Fruit fly (Drosophila melanogaster) whole organism, embryonic: ENCODE data around the gene CG43993.

Experiments used
- CG10147 ChIP-seq: fragments of 200-800 bp; sonication (Bioruptor generic); optimal IDR thresholded peaks from 2 replicates; lab custom pipeline; 2019; ENCODE audit warnings: missing biosample characterization, mild to moderate bottlenecking, missing genetic modification characterization, moderate library complexity
- CG12299 ChIP-seq: fragments of 200-800 bp; sonication (Bioruptor generic); optimal IDR thresholded peaks from 2 replicates; lab custom pipeline; 2018; ENCODE audit warnings: missing biosample characterization, mild to moderate bottlenecking, missing genetic modification characterization
- CG17359 ChIP-seq: fragments of 200-800 bp; sonication (Bioruptor generic); optimal IDR thresholded peaks from 3 replicates; lab custom pipeline; 2018; ENCODE audit warnings: missing biosample characterization, mild to moderate bottlenecking, missing genetic modification characterization, moderate library complexity
- CG17385 ChIP-seq: fragments of 200-800 bp; sonication (Bioruptor generic); optimal IDR thresholded peaks from 3 replicates; lab custom pipeline; 2018; ENCODE audit warnings: missing biosample characterization, mild to moderate bottlenecking, missing genetic modification characterization
- CG17829 ChIP-seq: fragments of 200-800 bp; optimal IDR thresholded peaks from 2 replicates; lab custom pipeline; 2019; ENCODE audit warnings: missing biosample characterization, mild to moderate bottlenecking, missing genetic modification characterization, moderate library complexity
- CG2712 ChIP-seq: fragments of 200-800 bp; optimal IDR thresholded peaks from 3 replicates; lab custom pipeline; 2019; ENCODE audit warnings: missing biosample characterization, mild to moderate bottlenecking, missing genetic modification characterization, moderate library complexity
- CG30431 ChIP-seq: fragments of 200-800 bp; sonication (Bioruptor generic); optimal IDR thresholded peaks from 2 replicates; lab custom pipeline; 2017; ENCODE audit warnings: missing biosample characterization, missing genetic modification characterization
- CG31441 ChIP-seq: fragments of 200-800 bp; sonication (Bioruptor generic); IDR thresholded peaks from 2 replicates; pipeline ENCODE4 v1.3.6; 2022; ENCODE audit warnings: missing biosample characterization, missing genetic modification characterization
- CG33557 ChIP-seq: fragments of 200-800 bp; sonication (Bioruptor generic); optimal IDR thresholded peaks from 2 replicates; lab custom pipeline; 2019; ENCODE audit warnings: missing biosample characterization, mild to moderate bottlenecking, missing genetic modification characterization, moderate library complexity
- CG42726 ChIP-seq: fragments of 200-800 bp; sonication (Bioruptor generic); IDR thresholded peaks from 2 replicates; pipeline ENCODE4 v1.3.6; 2022; ENCODE audit warnings: missing biosample characterization, missing genetic modification characterization; ENCODE audit not compliant: partially characterized antibody
- CG4360 ChIP-seq: fragments of 200-800 bp; sonication (Bioruptor generic); IDR thresholded peaks from 2 replicates; pipeline ENCODE4 v1.3.6; 2022; ENCODE audit warnings: missing biosample characterization, missing genetic modification characterization
- CG6254 ChIP-seq: fragments of 200-800 bp; sonication (Bioruptor generic); optimal IDR thresholded peaks from 3 replicates; lab custom pipeline; 2017; ENCODE audit warnings: mild to moderate bottlenecking, missing biosample characterization, missing genetic modification reagents, missing genetic modification characterization
- CG6272 ChIP-seq: fragments of 200-800 bp; sonication (Bioruptor generic); IDR thresholded peaks from 2 replicates; pipeline ENCODE4 v1.3.6; 2022; ENCODE audit warnings: missing biosample characterization, missing genetic modification characterization
- CG7928 ChIP-seq: fragments of 200-800 bp; sonication (Bioruptor generic); optimal IDR thresholded peaks from 2 replicates; lab custom pipeline; 2017; ENCODE audit warnings: missing biosample characterization, mild to moderate bottlenecking, missing genetic modification characterization
- CG7987 ChIP-seq: fragments of 200-800 bp; sonication (Bioruptor generic); optimal IDR thresholded peaks from 2 replicates; lab custom pipeline; 2018; ENCODE audit warnings: missing biosample characterization, mild to moderate bottlenecking, missing genetic modification characterization, moderate library complexity
- CrebB ChIP-seq: fragments of 200-800 bp; sonication (Bioruptor generic); optimal IDR thresholded peaks from 3 replicates; lab custom pipeline; 2018; ENCODE audit warnings: missing biosample characterization, mild to moderate bottlenecking, missing genetic modification characterization
- Dfd ChIP-seq, 2 experiments: fragments of >200 bp; optimal IDR thresholded peaks; 2 replicates each; lab custom pipeline; 2017; ENCODE audit warnings: missing biosample characterization in 2 of 2, missing genetic modification characterization in 2 of 2
- H15 ChIP-seq: fragments of 200-800 bp; sonication (Bioruptor generic); IDR thresholded peaks from 3 replicates; pipeline ENCODE4 v1.3.6; 2022; ENCODE audit warnings: missing biosample characterization, missing genetic modification characterization
- Hmx ChIP-seq: fragments of 200-800 bp; sonication (Bioruptor generic); optimal IDR thresholded peaks from 2 replicates; lab custom pipeline; 2016; ENCODE audit warnings: missing biosample characterization, missing genetic modification characterization
- Jarid2 ChIP-seq: fragments of 200-800 bp; sonication (Bioruptor generic); optimal IDR thresholded peaks from 3 replicates; lab custom pipeline; 2017; ENCODE audit warnings: mild to moderate bottlenecking, missing biosample characterization, missing genetic modification reagents, missing genetic modification characterization
- Med ChIP-seq: fragments of 200-800 bp; sonication (Bioruptor generic); peaks from one replicate; lab custom pipeline; 2016; ENCODE audit warnings: missing biosample characterization, missing genetic modification characterization, mild to moderate bottlenecking, inconsistent platforms, moderate library complexity
- Poxn ChIP-seq: fragments of 200-800 bp; sonication (Bioruptor generic); IDR thresholded peaks from 2 replicates; pipeline ENCODE4 v1.3.6; 2022; ENCODE audit warnings: missing biosample characterization, missing genetic modification characterization
- Rx ChIP-seq: fragments of 200-800 bp; sonication (Bioruptor generic); IDR thresholded peaks from 2 replicates; pipeline ENCODE4 v1.3.6; 2022; ENCODE audit warnings: missing biosample characterization, missing genetic modification characterization
- Vsx1 ChIP-seq: fragments of 200-800 bp; sonication (Bioruptor generic); optimal IDR thresholded peaks from 2 replicates; lab custom pipeline; 2017; ENCODE audit warnings: missing biosample characterization, mild to moderate bottlenecking, missing genetic modification characterization, missing genetic modification reagents
- ab ChIP-seq: fragments of 200-800 bp; sonication (Bioruptor generic); optimal IDR thresholded peaks from 2 replicates; lab custom pipeline; 2016; ENCODE audit warnings: missing biosample characterization, missing genetic modification characterization
- al ChIP-seq: fragments of 200-800 bp; sonication (Bioruptor generic); IDR thresholded peaks from 2 replicates; pipeline ENCODE4 v1.3.6; 2022; ENCODE audit warnings: missing biosample characterization, missing genetic modification characterization
- bbx ChIP-seq: fragments of 200-800 bp; sonication (Bioruptor generic); IDR thresholded peaks from 2 replicates; pipeline ENCODE4 v1.3.6; 2022; ENCODE audit warnings: missing biosample characterization, missing genetic modification characterization; ENCODE audit not compliant: partially characterized antibody
- cato ChIP-seq: fragments of 200-800 bp; sonication (Bioruptor generic); optimal IDR thresholded peaks from 2 replicates; lab custom pipeline; 2016; ENCODE audit warnings: missing biosample characterization, missing genetic modification characterization, borderline replicate concordance
- caup ChIP-seq: fragments of 200-800 bp; sonication (Bioruptor generic); optimal IDR thresholded peaks from 3 replicates; lab custom pipeline; 2017; ENCODE audit warnings: missing biosample characterization, mild to moderate bottlenecking, missing genetic modification characterization, moderate library complexity; ENCODE audit not compliant: severe bottlenecking
- dmrt99B ChIP-seq: fragments of 200-800 bp; sonication (Bioruptor generic); optimal IDR thresholded peaks from 2 replicates; lab custom pipeline; 2018; ENCODE audit warnings: missing biosample characterization, mild to moderate bottlenecking, missing genetic modification characterization, moderate library complexity
- exex ChIP-seq: fragments of 200-800 bp; sonication (Bioruptor generic); optimal IDR thresholded peaks from 4 replicates; lab custom pipeline; 2018; ENCODE audit warnings: missing biosample characterization, mild to moderate bottlenecking, missing genetic modification characterization, moderate library complexity
- hkb ChIP-seq, 2 experiments: fragments of 200-800 bp in 1 of 2; fragments of >200 bp in 1 of 2; sonication (Bioruptor generic) in 1 of 2; IDR thresholded peaks in 1 of 2; optimal IDR thresholded peaks in 1 of 2; 2 replicates each; pipeline versions ENCODE4 v1.3.6 to Lab custom; 2017 to 2022; ENCODE audit warnings: missing biosample characterization in 1 of 2, missing genetic modification characterization in 1 of 2
- kni ChIP-seq: fragments of 200-800 bp; sonication (Bioruptor generic); optimal IDR thresholded peaks from 3 replicates; lab custom pipeline; 2017; ENCODE audit warnings: mild to moderate bottlenecking, missing biosample characterization, missing genetic modification reagents, missing genetic modification characterization
- lilli ChIP-seq: fragments of 200-800 bp; sonication (Bioruptor generic); optimal IDR thresholded peaks from 3 replicates; lab custom pipeline; 2016; ENCODE audit warnings: missing biosample characterization, missing genetic modification characterization
- lov ChIP-seq, 2 experiments: fragments of 200-800 bp in 1 of 2; fragments of >200 bp in 1 of 2; sonication (Bioruptor generic) in 1 of 2; IDR thresholded peaks in 1 of 2; optimal IDR thresholded peaks in 1 of 2; 2 replicates in 1 of 2; 3 replicates in 1 of 2; pipeline versions ENCODE4 v1.3.6 to Lab custom; 2017 to 2022; ENCODE audit warnings: missing biosample characterization in 1 of 2, missing genetic modification characterization in 1 of 2
- mirr ChIP-seq: fragments of 200-800 bp; sonication (Bioruptor generic); optimal IDR thresholded peaks from 3 replicates; lab custom pipeline; 2018; ENCODE audit warnings: missing biosample characterization, mild to moderate bottlenecking, missing genetic modification characterization
- nau ChIP-seq: fragments of 200-800 bp; sonication (Bioruptor generic); optimal IDR thresholded peaks from 3 replicates; lab custom pipeline; 2017; ENCODE audit warnings: missing biosample characterization, mild to moderate bottlenecking, missing genetic modification characterization, missing genetic modification reagents
- onecut ChIP-seq: fragments of 200-800 bp; sonication (Bioruptor generic); IDR thresholded peaks from 2 replicates; pipeline ENCODE4 v1.3.6; 2022; ENCODE audit warnings: missing biosample characterization, missing genetic modification characterization
- otp ChIP-seq: fragments of 200-800 bp; sonication (Bioruptor generic); IDR thresholded peaks from 3 replicates; pipeline ENCODE4, ENCODE4 v1.3.6; 2022; ENCODE audit warnings: missing biosample characterization, missing genetic modification characterization
- pan ChIP-seq, 4 experiments: fragments of >200 bp in 3 of 4; fragments of 200-800 bp in 1 of 4; sonication (Bioruptor generic) in 1 of 4; optimal IDR thresholded peaks in 3 of 4; IDR thresholded peaks in 1 of 4; 2 replicates each; pipeline versions ENCODE4 v1.3.6 to Lab custom; 2017 to 2022; ENCODE audit warnings: missing biosample characterization in 2 of 4, missing genetic modification characterization in 2 of 4, mixed read lengths in 1 of 4
- ranshi ChIP-seq: fragments of 200-800 bp; sonication (Bioruptor generic); IDR thresholded peaks from 2 replicates; pipeline ENCODE4 v1.3.6; 2022; ENCODE audit warnings: missing biosample characterization, missing genetic modification characterization
- rib ChIP-seq: fragments of 200-800 bp; sonication (Bioruptor generic); IDR thresholded peaks from 2 replicates; pipeline ENCODE4 v1.3.6; 2022; ENCODE audit warnings: missing biosample characterization, missing genetic modification characterization
- sisA ChIP-seq: fragments of 200-800 bp; sonication (Bioruptor generic); IDR thresholded peaks from 2 replicates; pipeline ENCODE4 v1.3.6; 2022; ENCODE audit warnings: missing biosample characterization, missing genetic modification characterization
- sqz ChIP-seq: fragments of 200-800 bp; sonication (Bioruptor generic); optimal IDR thresholded peaks from 3 replicates; lab custom pipeline; 2018; ENCODE audit warnings: missing biosample characterization, mild to moderate bottlenecking, missing genetic modification characterization
- toy ChIP-seq: fragments of 200-800 bp; sonication (Bioruptor generic); IDR thresholded peaks from 2 replicates; pipeline ENCODE4 v1.3.6; 2022; ENCODE audit warnings: missing biosample characterization, missing genetic modification characterization
- trh ChIP-seq: fragments of 200-800 bp; sonication (Bioruptor generic); optimal IDR thresholded peaks from 2 replicates; lab custom pipeline; 2016; ENCODE audit warnings: missing biosample characterization, missing genetic modification characterization
- wek ChIP-seq: fragments of 200-800 bp; sonication (Bioruptor generic); optimal IDR thresholded peaks from 3 replicates; lab custom pipeline; 2018; ENCODE audit warnings: missing biosample characterization, mild to moderate bottlenecking, missing genetic modification characterization, moderate library complexity

The CG43993 gene

DNA sequence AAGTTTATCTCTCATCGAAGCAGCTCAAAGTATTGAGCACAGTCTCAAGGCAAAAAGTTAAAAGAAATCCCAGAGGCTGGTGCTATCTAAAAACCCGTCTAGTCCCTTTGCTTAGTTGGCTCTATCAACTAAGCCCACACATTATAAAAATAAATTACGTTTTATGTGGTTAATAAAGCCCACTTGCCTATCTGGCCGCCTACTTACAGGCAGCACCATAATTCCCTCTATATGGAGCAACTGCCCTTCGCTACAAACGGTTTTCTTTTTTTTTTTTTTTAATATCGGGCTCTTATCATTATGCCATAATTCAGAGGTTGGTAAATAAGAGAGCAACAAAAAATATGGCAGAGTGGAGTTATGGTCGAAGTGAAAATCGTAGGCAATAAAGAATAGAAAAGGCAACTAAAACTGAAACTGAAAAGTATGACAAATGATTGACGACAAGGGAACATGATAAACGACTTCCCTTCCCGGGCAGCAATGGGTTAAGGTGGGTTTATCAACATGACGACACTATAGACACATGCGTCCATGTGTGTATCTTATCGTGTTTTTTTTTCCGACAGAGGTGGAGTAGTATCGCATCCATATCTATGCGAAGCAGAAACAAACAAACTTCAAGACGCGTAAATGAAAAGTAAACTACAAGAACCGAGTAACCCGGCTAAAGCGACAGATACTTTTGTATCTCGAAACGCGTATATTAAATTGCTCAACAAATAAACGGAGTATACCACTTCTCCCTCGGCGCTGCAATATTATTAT, 46.4 kb downstream of the CG43993 start (continued):
- TF ChIP-seq wek (GFP tag; lab: Kevin White, UChicago) (peak; percentile 42), toy (GFP tag; lab: Robert Waterston, UW) (no peak), Rx (GFP tag; lab: Robert Waterston, UW) (no peak), kni (GFP tag; lab: Kevin White, UChicago) (peak; percentile 89), CG31441 (GFP tag; lab: Robert Waterston, UW) (0 out of 2 replicates have a peak, but pooled peaks have one; percentile 11), CG17359 (peak; percentile 6), CG30431 (GFP tag; lab: Kevin White, UChicago) (no peak), nau (GFP tag; lab: Kevin White, UChicago) (no peak), CG10147 (GFP tag; lab: Kevin White, UChicago) (no peak), lilli (no peak), CG7987 (GFP tag; lab: Kevin White, UChicago) (no peak), sqz (GFP tag; lab: Kevin White, UChicago) (no peak), Poxn (no peak), CG33557 (GFP tag; lab: Kevin White, UChicago) (peak; percentile 69), al (GFP tag; lab: Robert Waterston, UW) (no peak), lov (optimal IDR thresholded peaks at IDR 0.05; lab: Kevin White, UChicago) (no peak), lov (GFP tag; IDR thresholded peaks at IDR 0.05; lab: Robert Waterston, UW) (no peak), CG2712 (tag; lab: Kevin White, UChicago) (peak; percentile 26), H15 (GFP tag; lab: Robert Waterston, UW) (no peak), CG6254 (GFP tag; lab: Kevin White, UChicago) (peak; percentile 33), CG4360 (GFP tag; lab: Robert Waterston, UW) (no peak), CG17829 (tag; lab: Kevin White, UChicago) (peak; percentile 11), Vsx1 (GFP tag; lab: Kevin White, UChicago) (peak; percentile 72), ranshi (GFP tag; lab: Robert Waterston, UW) (no peak), CG42726 (GFP tag; lab: Robert Waterston, UW) (no peak), otp (GFP tag; lab: Robert Waterston, UW) (0 out of 3 replicates have a peak, but pooled peaks have one; percentile 11), CG6272 (GFP tag; lab: Robert Waterston, UW) (no peak), bbx (GFP tag; lab: Robert Waterston, UW) (no peak), sisA (GFP tag; lab: Robert Waterston, UW) (no peak), CG12299 (tag; lab: Kevin White, UChicago) (no peak), CrebB (peak; percentile 10), caup (GFP tag; lab: Kevin White, UChicago) (peak; percentile 39), mirr (GFP tag; lab: Kevin White, UChicago) (peak; percentile 69), exex (tag; lab: Kevin White, UChicago) (peak; percentile 24), dmrt99B (no peak), hkb (optimal IDR thresholded peaks at IDR 0.05; lab: Kevin White, UChicago) (no peak), hkb (GFP tag; IDR thresholded peaks at IDR 0.05; lab: Robert Waterston, UW) (no peak), cato (GFP tag; lab: Kevin White, UChicago) (no peak), pan (optimal IDR thresholded peaks at IDR 0.05; lab: Kevin White, UChicago) (no peak), pan (GFP tag; optimal IDR thresholded peaks at IDR 0.05 in 1 of 2, IDR thresholded peaks at IDR 0.05 in 1 of 2) (no peak), rib (no peak), ab (GFP tag; lab: Kevin White, UChicago) (no peak), Dfd (GFP tag; optimal IDR thresholded peaks at IDR 0.05; lab: Kevin White, UChicago) (no peak), Med (GFP tag; lab: Kevin White, UChicago) (peak; percentile 14), CG17385 (peak; percentile 37), Hmx (GFP tag; lab: Kevin White, UChicago) (no peak), CG7928 (GFP tag; lab: Kevin White, UChicago) (no peak), trh (GFP tag; lab: Kevin White, UChicago) (no peak), Jarid2 (GFP tag; lab: Kevin White, UChicago) (peak; percentile 34), onecut (GFP tag; lab: Robert Waterston, UW) (no peak)
